Worm (Caenorhabditis elegans) whole organism, L2 larva: Measurements from ENCODE around the gene gpcp-1.

ENCODE experiments used
- C34F6.9 ChIP-seq: fragments of 150-350 bp; optimal IDR thresholded peaks from 2 replicates; lab custom pipeline; 2014; ENCODE audit warnings: missing biosample characterization, missing genetic modification characterization
- F13H6.1 ChIP-seq: sonication (generic microtip); optimal IDR thresholded peaks from 2 replicates; lab custom pipeline; 2016; ENCODE audit warnings: missing genetic modification characterization, missing compliant biosample characterization
- R02D3.7 ChIP-seq: fragments of 150-350 bp; optimal IDR thresholded peaks from 2 replicates; lab custom pipeline; 2014; ENCODE audit warnings: missing biosample characterization, missing genetic modification characterization
- Y55F3AM.14 ChIP-seq: fragments of 200-800 bp; sonication (Bioruptor generic); optimal IDR thresholded peaks from 2 replicates; lab custom pipeline; 2018; ENCODE audit warnings: mild to moderate bottlenecking, missing genetic modification characterization, missing compliant biosample characterization
- ZK546.5 ChIP-seq: sonication (generic microtip); optimal IDR thresholded peaks from 2 replicates; lab custom pipeline; 2017; ENCODE audit warnings: missing biosample characterization, missing genetic modification characterization
- alr-1 ChIP-seq: fragments of 150-350 bp; optimal IDR thresholded peaks from 2 replicates; lab custom pipeline; 2014; ENCODE audit warnings: missing biosample characterization, missing genetic modification characterization
- ama-1 ChIP-seq: fragments of 150-350 bp; optimal IDR thresholded peaks from 2 replicates; lab custom pipeline; 2018; ENCODE audit warnings: inconsistent platforms
- blmp-1 ChIP-seq: sonication (generic microtip); optimal IDR thresholded peaks from 2 replicates; lab custom pipeline; 2017; ENCODE audit warnings: missing genetic modification characterization, mild to moderate bottlenecking, missing compliant biosample characterization, antibody characterized with exemption, moderate library complexity; ENCODE audit not compliant: insufficient read depth
- ceh-16 ChIP-seq: fragments of 150-350 bp; optimal IDR thresholded peaks from 2 replicates; lab custom pipeline; 2014; ENCODE audit warnings: missing biosample characterization, missing genetic modification characterization
- ceh-82 ChIP-seq: fragments of 150-350 bp; optimal IDR thresholded peaks from 2 replicates; lab custom pipeline; 2014; ENCODE audit warnings: missing biosample characterization, missing genetic modification characterization
- crh-2 ChIP-seq: sonication (generic microtip); optimal IDR thresholded peaks from 2 replicates; lab custom pipeline; 2017; ENCODE audit warnings: missing biosample characterization, missing genetic modification characterization
- dmd-4 ChIP-seq: sonication (generic microtip); optimal IDR thresholded peaks from 2 replicates; lab custom pipeline; 2017; ENCODE audit warnings: missing biosample characterization, missing genetic modification characterization
- egl-27 ChIP-seq: sonication (generic microtip); optimal IDR thresholded peaks from 3 replicates; lab custom pipeline; 2017; ENCODE audit warnings: missing biosample characterization, missing genetic modification reagents, missing genetic modification characterization
- elt-1 ChIP-seq: fragments of 150-350 bp; optimal IDR thresholded peaks from 2 replicates; lab custom pipeline; 2014; ENCODE audit warnings: missing biosample characterization, missing genetic modification characterization
- elt-3 ChIP-seq: sonication (generic microtip); optimal IDR thresholded peaks from 2 replicates; lab custom pipeline; 2017; ENCODE audit warnings: missing biosample characterization, missing genetic modification characterization
- fos-1 ChIP-seq: fragments of 150-350 bp; optimal IDR thresholded peaks from 2 replicates; lab custom pipeline; 2014; ENCODE audit warnings: missing biosample characterization, missing genetic modification characterization
- gmeb-1 ChIP-seq: fragments of 150-350 bp; optimal IDR thresholded peaks from 2 replicates; lab custom pipeline; 2014; ENCODE audit warnings: missing biosample characterization, missing genetic modification characterization
- lin-11 ChIP-seq: fragments of 150-350 bp; sonication (generic microtip); optimal IDR thresholded peaks from 2 replicates; lab custom pipeline; 2014; ENCODE audit warnings: missing biosample characterization, missing genetic modification characterization, inconsistent platforms, mixed read lengths
- lin-13 ChIP-seq: fragments of 150-350 bp; optimal IDR thresholded peaks from 2 replicates; lab custom pipeline; 2014; ENCODE audit warnings: missing biosample characterization, missing genetic modification reagents, missing genetic modification characterization
- lin-39 ChIP-seq: fragments of 150-350 bp; optimal IDR thresholded peaks from 2 replicates; lab custom pipeline; 2014; ENCODE audit warnings: missing biosample characterization, missing genetic modification reagents, missing genetic modification characterization
- lsy-2 ChIP-seq, 2 experiments: fragments of 150-350 bp in 1 of 2; sonication (generic microtip) in 1 of 2; optimal IDR thresholded peaks; 2 replicates each; lab custom pipeline; 2014 to 2017; ENCODE audit warnings: missing biosample characterization in 2 of 2, missing genetic modification characterization in 2 of 2
- mab-5 ChIP-seq: fragments of 150-350 bp; optimal IDR thresholded peaks from 2 replicates; lab custom pipeline; 2014; ENCODE audit warnings: missing biosample characterization, missing genetic modification characterization
- mbf-1 ChIP-seq: sonication (generic microtip); optimal IDR thresholded peaks from 2 replicates; lab custom pipeline; 2017; ENCODE audit warnings: missing biosample characterization, missing genetic modification characterization
- mdl-1 ChIP-seq, 2 experiments: fragments of 150-350 bp in 1 of 2; sonication (generic microtip) in 1 of 2; optimal IDR thresholded peaks; 2 replicates each; lab custom pipeline; 2017; ENCODE audit warnings: missing biosample characterization in 2 of 2, missing genetic modification characterization in 2 of 2
- nhr-10 ChIP-seq: sonication (generic microtip); optimal IDR thresholded peaks from 2 replicates; lab custom pipeline; 2017; ENCODE audit warnings: missing biosample characterization, missing genetic modification characterization
- nhr-11 ChIP-seq: fragments of 150-350 bp; optimal IDR thresholded peaks from 2 replicates; lab custom pipeline; 2014; ENCODE audit warnings: missing biosample characterization, missing genetic modification characterization
- nhr-12 ChIP-seq: fragments of 150-350 bp; optimal IDR thresholded peaks from 2 replicates; lab custom pipeline; 2014; ENCODE audit warnings: missing biosample characterization, missing genetic modification characterization
- nhr-129 ChIP-seq: fragments of 150-350 bp; optimal IDR thresholded peaks from 2 replicates; lab custom pipeline; 2014; ENCODE audit warnings: missing biosample characterization, missing genetic modification characterization
- nhr-21 ChIP-seq: fragments of 150-350 bp; optimal IDR thresholded peaks from 2 replicates; lab custom pipeline; 2014; ENCODE audit warnings: missing biosample characterization, missing genetic modification characterization
- nhr-237 ChIP-seq: fragments of 150-350 bp; optimal IDR thresholded peaks from 2 replicates; lab custom pipeline; 2014; ENCODE audit warnings: missing biosample characterization, missing genetic modification characterization
- nhr-25 ChIP-seq: fragments of 150-350 bp; sonication (generic microtip); optimal IDR thresholded peaks from 3 replicates; lab custom pipeline; 2014; ENCODE audit warnings: missing biosample characterization, missing genetic modification characterization
- nhr-6 ChIP-seq: fragments of 150-350 bp; optimal IDR thresholded peaks from 2 replicates; lab custom pipeline; 2014; ENCODE audit warnings: missing biosample characterization, missing genetic modification characterization
- nhr-77 ChIP-seq: fragments of 150-350 bp; optimal IDR thresholded peaks from 2 replicates; lab custom pipeline; 2014; ENCODE audit warnings: missing biosample characterization, missing genetic modification characterization
- sem-4 ChIP-seq: fragments of 150-350 bp; optimal IDR thresholded peaks from 2 replicates; lab custom pipeline; 2014; ENCODE audit warnings: missing biosample characterization, missing genetic modification reagents, missing genetic modification characterization
- sma-3 ChIP-seq: sonication (generic microtip); optimal IDR thresholded peaks from 2 replicates; lab custom pipeline; 2016; ENCODE audit warnings: missing genetic modification reagents, missing genetic modification characterization, missing compliant biosample characterization
- sma-9 ChIP-seq, 2 experiments: fragments of 150-350 bp in 1 of 2; sonication (generic microtip) in 1 of 2; optimal IDR thresholded peaks; 2 replicates each; lab custom pipeline; 2014 to 2016; ENCODE audit warnings: missing genetic modification characterization in 2 of 2, mild to moderate bottlenecking in 1 of 2, missing biosample characterization in 1 of 2, missing compliant biosample characterization in 1 of 2, missing genetic modification reagents in 1 of 2, moderate library complexity in 1 of 2
- snpc-4 ChIP-seq: fragments of 150-350 bp; optimal IDR thresholded peaks from 2 replicates; lab custom pipeline; 2014; ENCODE audit warnings: missing biosample characterization, missing genetic modification characterization
- unc-39 ChIP-seq: fragments of 150-350 bp; optimal IDR thresholded peaks from 2 replicates; lab custom pipeline; 2014; ENCODE audit warnings: missing biosample characterization, missing genetic modification characterization
- zag-1 ChIP-seq: fragments of 150-350 bp; optimal IDR thresholded peaks from 2 replicates; lab custom pipeline; 2014; ENCODE audit warnings: missing biosample characterization, missing genetic modification characterization
- ztf-1 ChIP-seq: fragments of 200-800 bp; sonication (Bioruptor generic); conservative IDR thresholded peaks from 2 replicates; pipeline ENCODE4 v1.3.6; 2022; ENCODE audit warnings: missing genetic modification characterization, missing compliant biosample characterization
- ztf-11 ChIP-seq: sonication (generic microtip); optimal IDR thresholded peaks from 2 replicates; lab custom pipeline; 2017; ENCODE audit warnings: missing biosample characterization, missing genetic modification characterization
- ztf-4 ChIP-seq: fragments of 150-350 bp; optimal IDR thresholded peaks from 2 replicates; lab custom pipeline; 2014; ENCODE audit warnings: missing biosample characterization, missing genetic modification characterization

gpcp-1 gene

ce11 chrX:3116033-3116876, 5.8 kb upstream of the gpcp-1 start, which contains the start of gene mai-1 (continued):
- TF ChIP-seq nhr-6 = no peak

- TF ChIP-seq C34F6.9 (tag; lab: Kevin White, UChicago) = no peak
- TF ChIP-seq nhr-237 (tag; lab: Kevin White, UChicago) = no peak
- peak; percentile 75 for TF ChIP-seq ceh-16 (tag; lab: Kevin White, UChicago)
- TF ChIP-seq sem-4 (tag; lab: Kevin White, UChicago) = no peak
- TF ChIP-seq nhr-77 (tag; lab: Kevin White, UChicago) = no peak
- TF ChIP-seq sma-3 = peak; percentile 73
- peak; percentile 70 for TF ChIP-seq nhr-25 (tag; lab: Kevin White, UChicago)
- TF ChIP-seq nhr-6 = no peak
- TF ChIP-seq mbf-1 = no peak
- TF ChIP-seq ZK546.5 (tag; lab: Kevin White, UChicago) = no peak
- no peak for TF ChIP-seq ztf-4 (tag; lab: Kevin White, UChicago)
- TF ChIP-seq alr-1 = no peak
- TF ChIP-seq gmeb-1 (tag; lab: Kevin White, UChicago) = peak; percentile 12
- TF ChIP-seq lin-11 (tag; lab: Kevin White, UChicago) = peak; percentile 66
- TF ChIP-seq nhr-129 (tag; lab: Kevin White, UChicago) = peak; percentile 64
- no peak for TF ChIP-seq ceh-82 (tag; lab: Kevin White, UChicago)
- no peak for TF ChIP-seq mdl-1 (tag; optimal IDR thresholded peaks at IDR 0.05; lab: Kevin White, UChicago)
- peak; percentile 72 for TF ChIP-seq sma-9 (GFP tag; optimal IDR thresholded peaks at IDR 0.05; lab: Kevin White, UChicago)
- TF ChIP-seq sma-9 (tag; optimal IDR thresholded peaks at IDR 0.05; lab: Kevin White, UChicago) = no peak
- peak; percentile 69 for TF ChIP-seq nhr-21 (tag; lab: Kevin White, UChicago)
- TF ChIP-seq elt-1 (tag; lab: Kevin White, UChicago) = no peak
- TF ChIP-seq fos-1 (tag; lab: Kevin White, UChicago) = peak; percentile 22
- TF ChIP-seq ama-1 (lab: Kevin White, UChicago) = peak; percentile 88
- TF ChIP-seq egl-27 (tag; lab: Kevin White, UChicago) = no peak
- peak; percentile 57 for TF ChIP-seq crh-2 (tag; lab: Kevin White, UChicago)
- no peak for TF ChIP-seq unc-39 (tag; lab: Kevin White, UChicago)
These were observed 5.0 kb upstream of the gpcp-1 start for ce11 chrX:3115134-3116032.

ce11 chrX:3114306-3115133, 4.1 kb upstream of the gpcp-1 start, which contains the start of gene gpd-2:
gpd-2 (minus strand) TSS chrX:3114689.
- TF ChIP-seq elt-3 (tag; lab: Kevin White, UChicago) = no peak
- TF ChIP-seq dmd-4 (tag; lab: Kevin White, UChicago) = no peak
- no peak for TF ChIP-seq R02D3.7 (tag; lab: Kevin White, UChicago)
- TF ChIP-seq lsy-2 (tag; optimal IDR thresholded peaks at IDR 0.05; lab: Kevin White, UChicago) = peak in 1 of 2 experiments; percentile 37
- TF ChIP-seq nhr-6 = peak; percentile 33
- TF ChIP-seq nhr-129 (tag; lab: Kevin White, UChicago) = peak; percentile 99
- no peak for TF ChIP-seq mab-5 (tag; lab: Kevin White, UChicago)
- no peak for TF ChIP-seq gmeb-1 (tag; lab: Kevin White, UChicago)
- TF ChIP-seq elt-1 (tag; lab: Kevin White, UChicago) = no peak
- TF ChIP-seq sem-4 (tag; lab: Kevin White, UChicago) = peak; percentile 6
- TF ChIP-seq alr-1 = no peak
- no peak for TF ChIP-seq lin-39 (tag; lab: Kevin White, UChicago)
- peak; percentile 62 for TF ChIP-seq ama-1 (lab: Kevin White, UChicago)
- no peak for TF ChIP-seq nhr-25 (tag; lab: Kevin White, UChicago)
- peak; percentile 18 for TF ChIP-seq lin-13
- TF ChIP-seq nhr-77 (tag; lab: Kevin White, UChicago) = no peak
- TF ChIP-seq nhr-12 = no peak
- no peak for TF ChIP-seq nhr-237 (tag; lab: Kevin White, UChicago)
- no peak for TF ChIP-seq unc-39 (tag; lab: Kevin White, UChicago)
- no peak for TF ChIP-seq ztf-4 (tag; lab: Kevin White, UChicago)
- no peak for TF ChIP-seq ztf-11 (tag; lab: Kevin White, UChicago)
- no peak for TF ChIP-seq ceh-16 (tag; lab: Kevin White, UChicago)
- no peak for TF ChIP-seq ztf-1
- no peak for TF ChIP-seq Y55F3AM.14 (GFP tag; lab: Kevin White, UChicago)
- no peak for TF ChIP-seq ceh-82 (tag; lab: Kevin White, UChicago)
- no peak for TF ChIP-seq nhr-10 (tag; lab: Kevin White, UChicago)
- no peak for TF ChIP-seq sma-3
- TF ChIP-seq nhr-21 (tag; lab: Kevin White, UChicago) = no peak
- no peak for TF ChIP-seq egl-27 (tag; lab: Kevin White, UChicago)
- TF ChIP-seq zag-1 (tag; lab: Kevin White, UChicago) = no peak
- TF ChIP-seq snpc-4 (tag; lab: Kevin White, UChicago) = no peak
- TF ChIP-seq nhr-11 (tag; lab: Kevin White, UChicago) = no peak
- no peak for TF ChIP-seq F13H6.1
- TF ChIP-seq blmp-1 (tag; lab: Kevin White, UChicago) = peak; percentile 30
